1 fruit fly cellular context compared by ENCODE assay signal in the genomic region with DNA sequence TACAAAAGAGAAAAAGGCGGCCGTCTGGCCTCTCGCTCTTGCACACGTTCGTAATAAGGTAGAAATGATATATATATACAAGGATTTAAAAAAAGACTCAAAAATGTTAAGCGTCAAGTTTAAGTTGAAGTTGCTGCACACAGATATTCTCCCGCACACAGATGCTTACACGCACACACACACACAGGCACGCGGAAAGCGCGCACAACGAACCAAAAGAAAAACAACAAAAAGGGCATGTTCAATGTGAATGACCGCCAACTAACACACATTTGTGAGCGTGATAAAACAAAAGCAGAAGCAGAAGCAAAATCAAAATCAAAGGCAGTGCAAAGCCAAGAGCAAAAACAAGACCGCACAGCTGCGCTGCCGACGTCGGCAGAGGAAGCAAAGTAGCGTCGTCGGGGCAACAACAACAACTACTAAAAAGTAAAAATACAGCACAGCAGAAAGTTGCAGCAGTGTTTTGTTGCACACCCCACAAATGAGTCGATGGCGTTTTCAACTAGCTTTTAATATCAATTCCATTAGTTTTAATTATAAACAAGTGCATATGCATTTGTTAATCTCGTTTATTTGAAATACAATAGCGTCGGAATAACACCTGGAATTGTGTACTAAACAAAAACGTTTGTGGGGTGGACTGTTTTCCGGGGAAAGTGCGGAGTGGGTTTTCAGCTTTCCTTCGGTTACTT.
TF ChIP-seq lines count a peak whose summit lies in the region.

No protein-coding gene starts in this region.

TF ChIP-seq in whole organism, embryonic, 481 proteins besides CTCF, POLR2A, EP300 and RAD21 (continued from another document and continues in another):
- TF ChIP-seq CG32767 (GFP tag; IDR thresholded peaks at IDR 0.05; lab: Robert Waterston, UW), result peak; percentile 94
- TF ChIP-seq slp2 (GFP tag; optimal IDR thresholded peaks at IDR 0.05; lab: Kevin White, UChicago), result peak; percentile 95
- peak; percentile 94 for TF ChIP-seq gcm2 (GFP tag; optimal IDR thresholded peaks at IDR 0.05; lab: Kevin White, UChicago)
- TF ChIP-seq CG15073 (GFP tag; optimal IDR thresholded peaks at IDR 0.05; lab: Kevin White, UChicago), result peak; percentile 77
- TF ChIP-seq CG7271 (tag; optimal IDR thresholded peaks at IDR 0.05; lab: Kevin White, UChicago), result peak; percentile 94
- TF ChIP-seq br (optimal IDR thresholded peaks at IDR 0.05; lab: Kevin White, UChicago), result no peak
- peak; percentile 98 for TF ChIP-seq CG33557 (GFP tag; optimal IDR thresholded peaks at IDR 0.05; lab: Kevin White, UChicago)
- TF ChIP-seq Asciz (GFP tag; optimal IDR thresholded peaks at IDR 0.05; lab: Kevin White, UChicago), result peak; percentile 97
- TF ChIP-seq Atf3 (GFP tag; optimal IDR thresholded peaks at IDR 0.05; lab: Kevin White, UChicago), result peak; percentile 95
- peak; percentile 75 for TF ChIP-seq emc (GFP tag; optimal IDR thresholded peaks at IDR 0.05; lab: Kevin White, UChicago)
- peak; percentile 96 for TF ChIP-seq trem (tag; optimal IDR thresholded peaks at IDR 0.05; lab: Kevin White, UChicago)
- TF ChIP-seq tup (GFP tag; optimal IDR thresholded peaks at IDR 0.05; lab: Kevin White, UChicago), result peak; percentile 89
- peak; percentile 92 for TF ChIP-seq ap (GFP tag; IDR thresholded peaks at IDR 0.05; lab: Robert Waterston, UW)
- peak; percentile 99 for TF ChIP-seq CG10979 (tag; optimal IDR thresholded peaks at IDR 0.05; lab: Kevin White, UChicago)
- no peak for TF ChIP-seq Hr39 (optimal IDR thresholded peaks at IDR 0.05; lab: Kevin White, UChicago)
- peak; percentile 84 for TF ChIP-seq Fer2 (tag; optimal IDR thresholded peaks at IDR 0.05; lab: Kevin White, UChicago)
- peak; percentile 94 for TF ChIP-seq CG34422 (GFP tag; IDR thresholded peaks at IDR 0.05; lab: Robert Waterston, UW)
- peak; percentile 98 for TF ChIP-seq CG12391 (tag; optimal IDR thresholded peaks at IDR 0.05; lab: Kevin White, UChicago)
- TF ChIP-seq D (optimal IDR thresholded peaks at IDR 0.05; lab: Kevin White, UChicago), result no peak
- peak; percentile 98 for TF ChIP-seq D (GFP tag; optimal IDR thresholded peaks at IDR 0.05; lab: Kevin White, UChicago)
- peak; percentile 59 for TF ChIP-seq CG9932 (GFP tag; IDR thresholded peaks at IDR 0.05; lab: Robert Waterston, UW)
- TF ChIP-seq CG7556 (GFP tag; optimal IDR thresholded peaks at IDR 0.05; lab: Kevin White, UChicago), result peak; percentile 97
- TF ChIP-seq Hey (tag; optimal IDR thresholded peaks at IDR 0.05; lab: Kevin White, UChicago), result peak; percentile 71
- TF ChIP-seq mirr (GFP tag; optimal IDR thresholded peaks at IDR 0.05; lab: Kevin White, UChicago), result peak; percentile 35
- no peak for TF ChIP-seq unc-4 (GFP tag; IDR thresholded peaks at IDR 0.05; lab: Robert Waterston, UW; ENCODE audit: partially characterized antibody)
- TF ChIP-seq CG14860 (GFP tag; IDR thresholded peaks at IDR 0.05; lab: Robert Waterston, UW; ENCODE audit: partially characterized antibody), result no peak
- peak; percentile 94 for TF ChIP-seq CG8765 (GFP tag; IDR thresholded peaks at IDR 0.05; lab: Robert Waterston, UW)
- peak; percentile 3 for TF ChIP-seq Dp (GFP tag; optimal IDR thresholded peaks at IDR 0.05; lab: Kevin White, UChicago)
- TF ChIP-seq abd-A (tag; optimal IDR thresholded peaks at IDR 0.05; lab: Kevin White, UChicago), result peak; percentile 28
- TF ChIP-seq btn (GFP tag; optimal IDR thresholded peaks at IDR 0.05; lab: Kevin White, UChicago), result peak; percentile 97
- peak; percentile 96 for TF ChIP-seq CG7839 (tag; optimal IDR thresholded peaks at IDR 0.05; lab: Kevin White, UChicago)
- peak; percentile 95 for TF ChIP-seq kni (GFP tag; optimal IDR thresholded peaks at IDR 0.05; lab: Kevin White, UChicago)
- TF ChIP-seq CG6272 (GFP tag; IDR thresholded peaks at IDR 0.05; lab: Robert Waterston, UW), result peak; percentile 90
- peak; percentile 94 for TF ChIP-seq gt (GFP tag; IDR thresholded peaks at IDR 0.05; lab: Robert Waterston, UW)
- peak; percentile 97 for TF ChIP-seq CG3407 (GFP tag; optimal IDR thresholded peaks at IDR 0.05; lab: Kevin White, UChicago)
- peak; percentile 96 for TF ChIP-seq CG30403 (GFP tag; optimal IDR thresholded peaks at IDR 0.05; lab: Kevin White, UChicago)
- peak; percentile 43 for TF ChIP-seq bigmax (GFP tag; optimal IDR thresholded peaks at IDR 0.05; lab: Kevin White, UChicago)
- TF ChIP-seq Taf1 (GFP tag; IDR thresholded peaks at IDR 0.05; lab: Robert Waterston, UW), result peak; percentile 54; the same call in 1 of the 2 replicates
- peak; percentile 94 for TF ChIP-seq odd (GFP tag; optimal IDR thresholded peaks at IDR 0.05; lab: Kevin White, UChicago)
- no peak for TF ChIP-seq hth (optimal IDR thresholded peaks at IDR 0.05; lab: Kevin White, UChicago)
- no peak for TF ChIP-seq prd (optimal IDR thresholded peaks at IDR 0.05; lab: Kevin White, UChicago)
- TF ChIP-seq prd (GFP tag; IDR thresholded peaks at IDR 0.05; lab: Robert Waterston, UW), result peak; percentile 98
- peak; percentile 98 for TF ChIP-seq Spps (tag; optimal IDR thresholded peaks at IDR 0.05; lab: Kevin White, UChicago)
- TF ChIP-seq Hsf (GFP tag; optimal IDR thresholded peaks at IDR 0.05; lab: Kevin White, UChicago), result peak; percentile 96
- peak; percentile 96 for TF ChIP-seq grau (tag; optimal IDR thresholded peaks at IDR 0.05; lab: Kevin White, UChicago)
- TF ChIP-seq CkIIα-i1 (GFP tag; IDR thresholded peaks at IDR 0.05; lab: Robert Waterston, UW), result 0 out of 2 replicates have a peak, but pooled peaks have one; percentile 35
- peak; percentile 94 for TF ChIP-seq lilli (GFP tag; optimal IDR thresholded peaks at IDR 0.05; lab: Kevin White, UChicago)
- TF ChIP-seq Oaz (GFP tag; IDR thresholded peaks at IDR 0.05; lab: Robert Waterston, UW), result peak; percentile 74
- TF ChIP-seq yki (optimal IDR thresholded peaks at IDR 0.05; lab: Kevin White, UChicago), result no peak
- no peak for TF ChIP-seq CG8478 (optimal IDR thresholded peaks at IDR 0.05; lab: Kevin White, UChicago)
- peak; percentile 94 for TF ChIP-seq tio (GFP tag; optimal IDR thresholded peaks at IDR 0.05; lab: Kevin White, UChicago)
- peak; percentile 90 for TF ChIP-seq tx (GFP tag; optimal IDR thresholded peaks at IDR 0.05; lab: Kevin White, UChicago)
- no peak for TF ChIP-seq CG2129 (GFP tag; IDR thresholded peaks at IDR 0.05; lab: Robert Waterston, UW; ENCODE audit: partially characterized antibody)
- peak; percentile 85 for TF ChIP-seq dan (GFP tag; IDR thresholded peaks at IDR 0.05; lab: Robert Waterston, UW)
- TF ChIP-seq CG9215 (GFP tag; IDR thresholded peaks at IDR 0.05; lab: Robert Waterston, UW), result peak; percentile 77
- TF ChIP-seq CG10543 (GFP tag; optimal IDR thresholded peaks at IDR 0.05; lab: Kevin White, UChicago), result peak; percentile 57
- peak; percentile 92 for TF ChIP-seq CG7786 (GFP tag; optimal IDR thresholded peaks at IDR 0.05; lab: Kevin White, UChicago)
- TF ChIP-seq org-1 (GFP tag; optimal IDR thresholded peaks at IDR 0.05; lab: Kevin White, UChicago), result peak; percentile 95
- peak; percentile 93 for TF ChIP-seq dati (GFP tag; IDR thresholded peaks at IDR 0.05; lab: Robert Waterston, UW)
- no peak for TF ChIP-seq Doc2 (GFP tag; IDR thresholded peaks at IDR 0.05; lab: Robert Waterston, UW)
- no peak for TF ChIP-seq pan (optimal IDR thresholded peaks at IDR 0.05; lab: Kevin White, UChicago)
- TF ChIP-seq pan (GFP tag; optimal IDR thresholded peaks at IDR 0.05 in 1 of 2, IDR thresholded peaks at IDR 0.05 in 1 of 2), result peak in 1 of 2 experiments; percentile 97
- TF ChIP-seq CG15269 (tag; optimal IDR thresholded peaks at IDR 0.05; lab: Kevin White, UChicago), result peak; percentile 94
- TF ChIP-seq ken (GFP tag; IDR thresholded peaks at IDR 0.05; lab: Robert Waterston, UW), result peak; percentile 98
- TF ChIP-seq CG17361 (GFP tag; IDR thresholded peaks at IDR 0.05; lab: Robert Waterston, UW), result peak; percentile 99
- TF ChIP-seq exex (tag; optimal IDR thresholded peaks at IDR 0.05; lab: Kevin White, UChicago), result peak; percentile 54
- TF ChIP-seq croc (GFP tag; conservative IDR thresholded peaks at IDR 0.05; lab: Robert Waterston, UW), result peak; percentile 95
- no peak for TF ChIP-seq Doc3 (GFP tag; IDR thresholded peaks at IDR 0.05; lab: Robert Waterston, UW; ENCODE audit: partially characterized antibody)
- TF ChIP-seq CG11085 (GFP tag; IDR thresholded peaks at IDR 0.05; lab: Robert Waterston, UW), result peak; percentile 80
- TF ChIP-seq hb (GFP tag; IDR thresholded peaks at IDR 0.05; lab: Robert Waterston, UW; ENCODE audit: partially characterized antibody), result no peak
- peak; percentile 98 for TF ChIP-seq CG17359 (tag; optimal IDR thresholded peaks at IDR 0.05; lab: Kevin White, UChicago)
- peak; percentile 97 for TF ChIP-seq Sox100B (GFP tag; optimal IDR thresholded peaks at IDR 0.05; lab: Kevin White, UChicago)
- TF ChIP-seq en (GFP tag; optimal IDR thresholded peaks at IDR 0.05; lab: Kevin White, UChicago), result peak; percentile 95
- no peak for TF ChIP-seq Dfd (GFP tag; optimal IDR thresholded peaks at IDR 0.05; lab: Kevin White, UChicago)
- TF ChIP-seq Eip74EF (GFP tag; optimal IDR thresholded peaks at IDR 0.05; lab: Kevin White, UChicago), result peak in 1 of 2 experiments; percentile 96
- peak; percentile 94 for TF ChIP-seq lab (GFP tag; optimal IDR thresholded peaks at IDR 0.05; lab: Kevin White, UChicago)
- TF ChIP-seq Scr (GFP tag; IDR thresholded peaks at IDR 0.05; lab: Robert Waterston, UW; ENCODE audit: partially characterized antibody), result no peak
- peak; percentile 99 for TF ChIP-seq gsb-n (tag; optimal IDR thresholded peaks at IDR 0.05; lab: Kevin White, UChicago)
- TF ChIP-seq CG2116 (GFP tag; optimal IDR thresholded peaks at IDR 0.05; lab: Kevin White, UChicago), result peak; percentile 82
- peak; percentile 99 for TF ChIP-seq zfh1 (GFP tag; IDR thresholded peaks at IDR 0.05; lab: Robert Waterston, UW)
- peak; percentile 96 for TF ChIP-seq CG11504 (tag; optimal IDR thresholded peaks at IDR 0.05; lab: Kevin White, UChicago)
- peak; percentile 50 for TF ChIP-seq sd (tag; optimal IDR thresholded peaks at IDR 0.05; lab: Kevin White, UChicago)
- peak; percentile 94 for TF ChIP-seq peb (GFP tag; IDR thresholded peaks at IDR 0.05; lab: Robert Waterston, UW)
- peak; percentile 94 for TF ChIP-seq lbe (GFP tag; optimal IDR thresholded peaks at IDR 0.05; lab: Kevin White, UChicago)
- TF ChIP-seq CG2889 (GFP tag; IDR thresholded peaks at IDR 0.05; lab: Robert Waterston, UW), result peak; percentile 86
- no peak for TF ChIP-seq Lpt (GFP tag; optimal IDR thresholded peaks at IDR 0.05; lab: Kevin White, UChicago)
- TF ChIP-seq oc (tag; optimal IDR thresholded peaks at IDR 0.05; lab: Kevin White, UChicago), result peak; percentile 98
- TF ChIP-seq ATbp (GFP tag; optimal IDR thresholded peaks at IDR 0.05; lab: Kevin White, UChicago), result peak; percentile 97
- TF ChIP-seq CG17802 (tag; optimal IDR thresholded peaks at IDR 0.05; lab: Kevin White, UChicago), result peak; percentile 89
- peak; percentile 98 for TF ChIP-seq sim (GFP tag; IDR thresholded peaks at IDR 0.05; lab: Robert Waterston, UW)
- TF ChIP-seq dpn (GFP tag; optimal IDR thresholded peaks at IDR 0.05; lab: Kevin White, UChicago), result peak; percentile 94
- TF ChIP-seq CG18619 (GFP tag; optimal IDR thresholded peaks at IDR 0.05; lab: Kevin White, UChicago), result peak; percentile 93
- peak; percentile 96 for TF ChIP-seq Mes4 (GFP tag; optimal IDR thresholded peaks at IDR 0.05; lab: Kevin White, UChicago)
- no peak for TF ChIP-seq Sin3A (optimal IDR thresholded peaks at IDR 0.05; lab: Kevin White, UChicago)
- TF ChIP-seq CG4854 (GFP tag; optimal IDR thresholded peaks at IDR 0.05; lab: Kevin White, UChicago), result peak; percentile 89
- TF ChIP-seq h (optimal IDR thresholded peaks at IDR 0.05; lab: Kevin White, UChicago), result no peak
- TF ChIP-seq jigr1 (GFP tag; IDR thresholded peaks at IDR 0.05; lab: Robert Waterston, UW), result peak; percentile 79
- no peak for TF ChIP-seq bbx (GFP tag; IDR thresholded peaks at IDR 0.05; lab: Robert Waterston, UW; ENCODE audit: partially characterized antibody)
- TF ChIP-seq cwo (GFP tag; optimal IDR thresholded peaks at IDR 0.05; lab: Kevin White, UChicago), result peak; percentile 86
- TF ChIP-seq fd64A (GFP tag; optimal IDR thresholded peaks at IDR 0.05; lab: Kevin White, UChicago), result peak; percentile 98
- TF ChIP-seq Hand (GFP tag; optimal IDR thresholded peaks at IDR 0.05; lab: Kevin White, UChicago), result peak; percentile 79
- peak; percentile 71 for TF ChIP-seq gro (GFP tag; optimal IDR thresholded peaks at IDR 0.05; lab: Kevin White, UChicago)
- peak; percentile 77 for TF ChIP-seq CG4617 (GFP tag; optimal IDR thresholded peaks at IDR 0.05; lab: Kevin White, UChicago; ENCODE audit: borderline replicate concordance)
- TF ChIP-seq grn (GFP tag; optimal IDR thresholded peaks at IDR 0.05; lab: Kevin White, UChicago), result peak; percentile 68
- TF ChIP-seq tap (tag; optimal IDR thresholded peaks at IDR 0.05; lab: Kevin White, UChicago), result peak; percentile 97
- peak; percentile 95 for TF ChIP-seq Atf-2 (GFP tag; optimal IDR thresholded peaks at IDR 0.05; lab: Kevin White, UChicago)
- peak; percentile 81 for TF ChIP-seq CG10274 (GFP tag; optimal IDR thresholded peaks at IDR 0.05; lab: Kevin White, UChicago)
- peak; percentile 88 for TF ChIP-seq scrt (GFP tag; optimal IDR thresholded peaks at IDR 0.05; lab: Kevin White, UChicago)
- peak; percentile 95 for TF ChIP-seq lmd (GFP tag; IDR thresholded peaks at IDR 0.05; lab: Robert Waterston, UW)
- TF ChIP-seq Med (GFP tag; lab: Kevin White, UChicago), result peak; percentile 99
- TF ChIP-seq CG6791 (GFP tag; IDR thresholded peaks at IDR 0.05; lab: Robert Waterston, UW; ENCODE audit: partially characterized antibody), result no peak
- peak; percentile 92 for TF ChIP-seq dimm (GFP tag; IDR thresholded peaks at IDR 0.05; lab: Robert Waterston, UW)
- peak; percentile 93 for TF ChIP-seq repo (GFP tag; optimal IDR thresholded peaks at IDR 0.05; lab: Kevin White, UChicago)
- peak; percentile 12 for TF ChIP-seq gfzf (GFP tag; optimal IDR thresholded peaks at IDR 0.05; lab: Kevin White, UChicago)
- TF ChIP-seq Mad (GFP tag; optimal IDR thresholded peaks at IDR 0.05; lab: Kevin White, UChicago), result peak; percentile 96
- peak; percentile 95 for TF ChIP-seq ems (GFP tag; optimal IDR thresholded peaks at IDR 0.05; lab: Kevin White, UChicago)
- peak; percentile 85 for TF ChIP-seq Aef1 (GFP tag; IDR thresholded peaks at IDR 0.05; lab: Robert Waterston, UW)
- peak; percentile 96 for TF ChIP-seq CG16863 (GFP tag; optimal IDR thresholded peaks at IDR 0.05; lab: Kevin White, UChicago)
- TF ChIP-seq dysf (GFP tag; IDR thresholded peaks at IDR 0.05; lab: Robert Waterston, UW), result peak; percentile 92
- peak; percentile 63; the same call in 1 of the 2 replicates for TF ChIP-seq ham (GFP tag; IDR thresholded peaks at IDR 0.05; lab: Robert Waterston, UW)
- TF ChIP-seq Usf (GFP tag; optimal IDR thresholded peaks at IDR 0.05; lab: Kevin White, UChicago), result peak; percentile 90
- TF ChIP-seq CG13287 (GFP tag; IDR thresholded peaks at IDR 0.05; lab: Robert Waterston, UW; ENCODE audit: partially characterized antibody), result no peak
- peak; percentile 98 for TF ChIP-seq Blimp-1 (GFP tag; optimal IDR thresholded peaks at IDR 0.05; lab: Kevin White, UChicago)
